Fruit fly (Drosophila melanogaster): ENCODE measurements around the gene Obp99d.

DNA sequence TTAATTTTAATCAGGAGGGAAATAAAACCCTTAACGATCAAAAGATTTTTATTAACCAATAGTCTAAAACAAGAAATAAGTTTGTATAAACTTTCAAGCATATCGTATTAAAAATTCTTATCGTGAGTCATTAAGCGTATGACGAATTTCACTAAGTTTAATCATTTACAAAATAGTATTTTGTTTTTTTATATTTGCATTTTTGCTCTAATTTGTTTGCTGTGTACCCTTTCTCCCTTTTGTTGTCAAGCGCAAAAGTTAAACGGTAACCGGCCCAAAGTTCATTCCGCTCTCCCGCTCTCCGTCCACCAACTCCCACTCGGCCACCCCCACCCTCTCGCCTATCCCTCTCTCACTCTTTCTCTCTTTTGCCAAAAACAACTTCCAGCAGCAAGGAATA is 49.5 kb downstream of the Obp99d start:
- TF ChIP-seq psq (optimal IDR thresholded peaks at IDR 0.05) (no peak), h (optimal IDR thresholded peaks at IDR 0.05) (no peak)
